Worm (Caenorhabditis elegans) whole organism, L4 larva: Measurements from ENCODE around the gene shl-1.

Experiments
- F37D6.2 ChIP-seq: sonication (generic microtip); optimal IDR thresholded peaks from 2 replicates; lab custom pipeline; 2016; ENCODE audit warnings: mild to moderate bottlenecking, missing genetic modification characterization, missing compliant biosample characterization
- F44E2.7 ChIP-seq: fragments of 200-800 bp; sonication (Bioruptor generic); IDR thresholded peaks from 2 replicates; pipeline ENCODE4 v2.1.2; 2022; ENCODE audit warnings: missing genetic modification characterization, missing compliant biosample characterization
- F49E8.2 ChIP-seq: sonication (generic microtip); optimal IDR thresholded peaks from 2 replicates; lab custom pipeline; 2016; ENCODE audit warnings: missing compliant biosample characterization, mild to moderate bottlenecking, missing genetic modification characterization, borderline replicate concordance
- R02D3.7 ChIP-seq: fragments of 150-350 bp; sonication (generic microtip); optimal IDR thresholded peaks from 3 replicates; lab custom pipeline; 2014; ENCODE audit warnings: missing biosample characterization, missing genetic modification characterization
- T20F7.1 ChIP-seq: fragments of 200-800 bp; sonication (Bioruptor generic); optimal IDR thresholded peaks from 2 replicates; lab custom pipeline; 2018; ENCODE audit warnings: mild to moderate bottlenecking, missing genetic modification characterization, missing compliant biosample characterization
- Y105C5A.15 ChIP-seq: fragments of 200-800 bp; sonication (Bioruptor generic); IDR thresholded peaks from 2 replicates; pipeline ENCODE4 v1.3.6; 2022; ENCODE audit warnings: missing genetic modification characterization, missing compliant biosample characterization
- Y48G9A.11 ChIP-seq: fragments of 200-800 bp; sonication (Bioruptor generic); IDR thresholded peaks from 2 replicates; pipeline ENCODE4 v1.3.6; 2022; ENCODE audit warnings: missing genetic modification reagents, missing genetic modification characterization, missing compliant biosample characterization
- aha-1 ChIP-seq: fragments of 150-350 bp; peaks from one replicate; lab custom pipeline; 2014; ENCODE audit warnings: missing biosample characterization, missing genetic modification characterization
- ama-1 ChIP-seq: fragments of 150-350 bp; optimal IDR thresholded peaks from 2 replicates; lab custom pipeline; 2014; ENCODE audit warnings: inconsistent platforms, mixed read lengths
- ceh-44 ChIP-seq: fragments of 200-800 bp; sonication (Bioruptor generic); IDR thresholded peaks from 2 replicates; pipeline ENCODE4 v1.3.6; 2022; ENCODE audit warnings: missing genetic modification reagents, missing genetic modification characterization, missing compliant biosample characterization
- cey-2 ChIP-seq: sonication (generic microtip); optimal IDR thresholded peaks from 3 replicates; lab custom pipeline; 2017; ENCODE audit warnings: missing genetic modification characterization, mild to moderate bottlenecking, missing compliant biosample characterization, antibody characterized with exemption, borderline replicate concordance; ENCODE audit not compliant: insufficient read depth
- dpl-1 ChIP-seq: fragments of 150-350 bp; optimal IDR thresholded peaks from 2 replicates; lab custom pipeline; 2014; ENCODE audit warnings: missing biosample characterization, missing genetic modification reagents, missing genetic modification characterization
- egl-27 ChIP-seq: sonication (generic microtip); optimal IDR thresholded peaks from 3 replicates; lab custom pipeline; 2017; ENCODE audit warnings: missing biosample characterization, missing genetic modification reagents, missing genetic modification characterization
- fkh-10 ChIP-seq: fragments of 150-350 bp; optimal IDR thresholded peaks from 2 replicates; lab custom pipeline; 2014; ENCODE audit warnings: missing biosample characterization, missing genetic modification reagents, missing genetic modification characterization
- gei-8 ChIP-seq: fragments of 200-800 bp; sonication (Bioruptor generic); optimal IDR thresholded peaks from 2 replicates; lab custom pipeline; 2018; ENCODE audit warnings: mild to moderate bottlenecking, missing genetic modification characterization, missing compliant biosample characterization
- hif-1 ChIP-seq, 2 experiments: sonication (generic microtip); optimal IDR thresholded peaks; 2 replicates each; lab custom pipeline; 2016 to 2017; ENCODE audit warnings: missing compliant biosample characterization in 2 of 2, missing genetic modification characterization in 2 of 2, missing genetic modification reagents in 2 of 2, missing genotype in 2 of 2, mild to moderate bottlenecking in 1 of 2
- hmg-1.1 ChIP-seq: fragments of 200-800 bp; sonication (Bioruptor generic); IDR thresholded peaks from 2 replicates; pipeline ENCODE4 v1.3.6; 2022; ENCODE audit warnings: missing genetic modification reagents, missing genetic modification characterization, missing compliant biosample characterization
- lim-7 ChIP-seq: fragments of 200-800 bp; sonication (Bioruptor generic); IDR thresholded peaks from 2 replicates; pipeline ENCODE4 v1.3.6; 2022; ENCODE audit warnings: missing genetic modification characterization, missing compliant biosample characterization
- lin-1 ChIP-seq: fragments of 200-800 bp; sonication (Bioruptor generic); IDR thresholded peaks from 2 replicates; pipeline ENCODE4 v1.3.6; 2022; ENCODE audit warnings: missing genetic modification reagents, missing genetic modification characterization, missing compliant biosample characterization
- lin-15B ChIP-seq: fragments of 150-350 bp; sonication (generic microtip); optimal IDR thresholded peaks from 3 replicates; lab custom pipeline; 2014; ENCODE audit warnings: missing biosample characterization, missing genetic modification characterization
- lin-38 ChIP-seq: fragments of 200-800 bp; sonication (Bioruptor generic); IDR thresholded peaks from 2 replicates; pipeline ENCODE4 v1.3.6; 2022; ENCODE audit warnings: missing genetic modification reagents, missing genetic modification characterization, missing compliant biosample characterization
- madf-5 ChIP-seq, 2 experiments: fragments of 200-800 bp; sonication (Bioruptor generic); IDR thresholded peaks; 2 replicates each; pipeline ENCODE4 v1.3.6; 2022; ENCODE audit warnings: missing compliant biosample characterization in 2 of 2, missing genetic modification characterization in 2 of 2
- mep-1 ChIP-seq: fragments of 150-350 bp; sonication (generic microtip); optimal IDR thresholded peaks from 3 replicates; lab custom pipeline; 2014; ENCODE audit warnings: missing biosample characterization, missing genetic modification characterization
- mxl-2 ChIP-seq: fragments of 200-800 bp; sonication (Bioruptor generic); conservative IDR thresholded peaks from 2 replicates; pipeline ENCODE4 v1.3.6; 2022; ENCODE audit warnings: missing genetic modification reagents, missing genetic modification characterization, missing compliant biosample characterization
- mxl-3 ChIP-seq: fragments of 200-800 bp; sonication (Bioruptor generic); optimal IDR thresholded peaks from 2 replicates; lab custom pipeline; 2018; ENCODE audit warnings: mild to moderate bottlenecking, missing genetic modification characterization, missing compliant biosample characterization
- nhr-10 ChIP-seq: fragments of 150-350 bp; optimal IDR thresholded peaks from 2 replicates; lab custom pipeline; 2014; ENCODE audit warnings: missing biosample characterization, missing genetic modification characterization
- nhr-11 ChIP-seq: fragments of 150-350 bp; optimal IDR thresholded peaks from 2 replicates; lab custom pipeline; 2014; ENCODE audit warnings: missing biosample characterization, missing genetic modification characterization
- nhr-25 ChIP-seq: sonication (generic microtip); optimal IDR thresholded peaks from 2 replicates; lab custom pipeline; 2017; ENCODE audit warnings: missing genetic modification characterization, mild to moderate bottlenecking, missing compliant biosample characterization, antibody characterized with exemption, moderate library complexity, borderline replicate concordance; ENCODE audit not compliant: insufficient read depth
- nhr-41 ChIP-seq: fragments of 200-800 bp; sonication (Bioruptor generic); IDR thresholded peaks from 2 replicates; pipeline ENCODE4 v1.3.6; 2022; ENCODE audit warnings: missing genetic modification reagents, missing genetic modification characterization, missing compliant biosample characterization
- pha-4 ChIP-seq, 2 experiments: fragments of 150-350 bp in 1 of 2; fragments of 200-800 bp in 1 of 2; sonication (Bioruptor generic) in 1 of 2; IDR thresholded peaks in 1 of 2; optimal IDR thresholded peaks in 1 of 2; 2 replicates each; pipeline versions ENCODE4 v1.3.6 to Lab custom; 2014 to 2022; ENCODE audit warnings: missing genetic modification characterization in 2 of 2, missing genetic modification reagents in 2 of 2, missing biosample characterization in 1 of 2, missing compliant biosample characterization in 1 of 2
- php-3 ChIP-seq: fragments of 200-800 bp; sonication (Bioruptor generic); IDR thresholded peaks from 2 replicates; pipeline ENCODE4 v1.3.6; 2022; ENCODE audit warnings: missing genetic modification reagents, missing genetic modification characterization, missing compliant biosample characterization
- rbr-2 ChIP-seq: sonication (generic microtip); optimal IDR thresholded peaks from 2 replicates; lab custom pipeline; 2016; ENCODE audit warnings: missing genotype, missing genetic modification characterization, missing compliant biosample characterization
- saeg-2 ChIP-seq: fragments of 200-800 bp; sonication (Bioruptor generic); IDR thresholded peaks from 2 replicates; pipeline ENCODE4 v1.3.6; 2022; ENCODE audit warnings: missing genetic modification reagents, missing genetic modification characterization, missing compliant biosample characterization
- skn-1 ChIP-seq: fragments of 150-350 bp; optimal IDR thresholded peaks from 2 replicates; lab custom pipeline; 2014; ENCODE audit warnings: missing biosample characterization, missing genetic modification characterization
- snpc-1.2 ChIP-seq: fragments of 200-800 bp; sonication (Bioruptor generic); IDR thresholded peaks from 2 replicates; pipeline ENCODE4 v1.3.6; 2022; ENCODE audit warnings: missing genetic modification reagents, missing genetic modification characterization, missing compliant biosample characterization
- snpc-4 ChIP-seq: fragments of 150-350 bp; optimal IDR thresholded peaks from 2 replicates; lab custom pipeline; 2014; ENCODE audit warnings: missing biosample characterization, missing genetic modification characterization
- spr-1 ChIP-seq: sonication (generic microtip); optimal IDR thresholded peaks from 2 replicates; lab custom pipeline; 2016; ENCODE audit warnings: mild to moderate bottlenecking, missing genetic modification characterization, missing compliant biosample characterization
- spr-3 ChIP-seq: fragments of 200-800 bp; sonication (Bioruptor generic); optimal IDR thresholded peaks from 2 replicates; lab custom pipeline; 2018; ENCODE audit warnings: mild to moderate bottlenecking, missing genetic modification characterization, missing compliant biosample characterization
- tag-97 ChIP-seq: fragments of 200-800 bp; sonication (Bioruptor generic); IDR thresholded peaks from 2 replicates; pipeline ENCODE4 v1.3.6; 2022; ENCODE audit warnings: missing genetic modification characterization, missing compliant biosample characterization
- unc-39 ChIP-seq: sonication (generic microtip); optimal IDR thresholded peaks from 2 replicates; lab custom pipeline; 2017; ENCODE audit warnings: missing biosample characterization, missing genetic modification characterization
- unc-62 ChIP-seq, 3 experiments: fragments of 150-350 bp in 1 of 3; sonication (generic microtip); optimal IDR thresholded peaks in 2 of 3; peaks in 1 of 3; 1 replicate in 1 of 3; 2 replicates in 2 of 3; lab custom pipeline; 2014 to 2017; ENCODE audit warnings: missing biosample characterization in 3 of 3, missing genetic modification characterization in 3 of 3, missing genetic modification reagents in 3 of 3, missing genotype in 1 of 3
- vab-7 ChIP-seq: fragments of 200-800 bp; sonication (Bioruptor generic); IDR thresholded peaks from 2 replicates; pipeline ENCODE4 v1.3.6; 2022; ENCODE audit warnings: missing genetic modification reagents, missing genetic modification characterization, missing compliant biosample characterization
- zfp-2 ChIP-seq: sonication (generic microtip); optimal IDR thresholded peaks from 2 replicates; lab custom pipeline; 2016; ENCODE audit warnings: mild to moderate bottlenecking, missing genetic modification characterization, missing compliant biosample characterization

Gene shl-1

ce11 chrIV:6416553-6416952 is 32.7 kb upstream of the shl-1 start, which contains the start of gene Y73B6BL.22:
Gene Y73B6BL.22 (minus strand): TSS chrIV:6416653.
- TF ChIP-seq spr-1 (no peak), mxl-3 (GFP tag; lab: Kevin White, UChicago) (no peak), aha-1 (tag; lab: Kevin White, UChicago) (peak; percentile 8)
- TF ChIP-seq, all 104 proteins: peak for 1

ce11 chrIV:6415149-6415548 is 31.3 kb upstream of the shl-1 start, which contains the start of gene exos-2:
Gene exos-2 (plus strand): TSS chrIV:6415478.
- TF ChIP-seq nhr-41 (GFP tag; lab: Robert Waterston, UW), result no peak
- no peak for TF ChIP-seq madf-5 (GFP tag; IDR thresholded peaks at IDR 0.05; lab: Robert Waterston, UW)
- TF ChIP-seq cey-2 (tag; lab: Kevin White, UChicago), result no peak
- TF ChIP-seq ama-1 (lab: Kevin White, UChicago), result no peak
- peak; percentile 99 for TF ChIP-seq Y48G9A.11 (GFP tag; lab: Robert Waterston, UW)
- no peak for TF ChIP-seq pha-4 (GFP tag; IDR thresholded peaks at IDR 0.05; lab: Robert Waterston, UW)
- TF ChIP-seq pha-4 (tag; optimal IDR thresholded peaks at IDR 0.05; lab: Kevin White, UChicago), result peak; percentile 17
- 0 out of 2 replicates have a peak, but pooled peaks have one; percentile 12 for TF ChIP-seq hmg-1.1 (GFP tag; lab: Robert Waterston, UW)
- TF ChIP-seq nhr-25, result no peak
- peak; percentile 35 for TF ChIP-seq aha-1 (tag; lab: Kevin White, UChicago)
- TF ChIP-seq T20F7.1 (GFP tag; lab: Kevin White, UChicago), result peak; percentile 98
- no peak for TF ChIP-seq rbr-2 (tag; lab: Kevin White, UChicago)
- TF ChIP-seq dpl-1 (GFP tag; lab: Kevin White, UChicago), result peak; percentile 96
- peak; percentile 32 for TF ChIP-seq fkh-10 (GFP tag; lab: Kevin White, UChicago)
- peak; percentile 46 for TF ChIP-seq lin-38 (GFP tag; lab: Robert Waterston, UW)
- peak; percentile 95 for TF ChIP-seq R02D3.7 (tag; lab: Kevin White, UChicago)
- TF ChIP-seq, all 104 proteins: peak for 9

- TF ChIP-seq lin-1 (GFP tag; lab: Robert Waterston, UW) (no peak), mep-1 (tag; lab: Kevin White, UChicago) (no peak), ceh-44 (GFP tag; lab: Robert Waterston, UW) (no peak), nhr-11 (tag; lab: Kevin White, UChicago) (no peak), skn-1 (tag; lab: Kevin White, UChicago) (no peak), snpc-4 (tag; lab: Kevin White, UChicago) (no peak), egl-27 (tag; lab: Kevin White, UChicago) (no peak), lin-15B (tag; lab: Kevin White, UChicago) (no peak), F37D6.2 (tag; lab: Kevin White, UChicago) (no peak), unc-62 (GFP tag; optimal IDR thresholded peaks at IDR 0.05 in 1 of 2; lab: Kevin White, UChicago) (no peak), unc-62 (tag; optimal IDR thresholded peaks at IDR 0.05; lab: Kevin White, UChicago) (no peak), nhr-10 (tag; lab: Kevin White, UChicago) (no peak), hif-1 (tag; optimal IDR thresholded peaks at IDR 0.05; lab: Kevin White, UChicago) (no peak), cey-2 (tag; lab: Kevin White, UChicago) (no peak), R02D3.7 (tag; lab: Kevin White, UChicago) (no peak), F49E8.2 (tag; lab: Kevin White, UChicago) (no peak)
- TF ChIP-seq, all 104 proteins: peak for 0
Observed at ce11 chrIV:6413482-6413881, 29.6 kb upstream of the shl-1 start, which contains the start of gene nlp-71. Gene nlp-71 (minus strand): TSS chrIV:6413582.

- TF ChIP-seq F37D6.2 (tag; lab: Kevin White, UChicago) (no peak), php-3 (GFP tag; lab: Robert Waterston, UW) (no peak), snpc-1.2 (GFP tag; lab: Robert Waterston, UW) (no peak), lim-7 (GFP tag; lab: Robert Waterston, UW) (no peak), cey-2 (tag; lab: Kevin White, UChicago) (no peak), saeg-2 (GFP tag; lab: Robert Waterston, UW) (no peak), rbr-2 (tag; lab: Kevin White, UChicago) (no peak), Y105C5A.15 (GFP tag; lab: Robert Waterston, UW) (no peak), lin-15B (tag; lab: Kevin White, UChicago) (no peak), spr-3 (no peak), mxl-2 (GFP tag; lab: Robert Waterston, UW) (no peak), vab-7 (no peak), zfp-2 (tag; lab: Kevin White, UChicago) (no peak), gei-8 (no peak), nhr-11 (tag; lab: Kevin White, UChicago) (no peak), F44E2.7 (GFP tag; lab: Robert Waterston, UW) (no peak), unc-39 (tag; lab: Kevin White, UChicago) (no peak), tag-97 (no peak)
Observed at ce11 chrIV:6404871-6405270, 21.0 kb upstream of the shl-1 start, which contains the start of gene srv-13. Gene srv-13 (plus strand): TSS chrIV:6405171.
